Worm (Caenorhabditis elegans) whole organism, L3 larva: ENCODE data around the gene F49F1.9.
A peak's percentile ranks its signal among the peaks of the same experiment; 100 is the strongest.

Experiments used
- ama-1 ChIP-seq: fragments of 150-350 bp; optimal IDR thresholded peaks from 2 replicates; lab custom pipeline; 2018
- ceh-82 ChIP-seq: fragments of 150-350 bp; optimal IDR thresholded peaks from 2 replicates; lab custom pipeline; 2014; ENCODE audit warnings: missing biosample characterization, missing genetic modification characterization
- fos-1 ChIP-seq: fragments of 150-350 bp; optimal IDR thresholded peaks from 2 replicates; lab custom pipeline; 2014; ENCODE audit warnings: missing biosample characterization, missing genetic modification characterization
- nhr-12 ChIP-seq: fragments of 150-350 bp; optimal IDR thresholded peaks from 2 replicates; lab custom pipeline; 2014; ENCODE audit warnings: missing biosample characterization, missing genetic modification characterization
- nhr-28 ChIP-seq: fragments of 150-350 bp; optimal IDR thresholded peaks from 2 replicates; lab custom pipeline; 2014; ENCODE audit warnings: missing biosample characterization, missing genetic modification characterization
- pqm-1 ChIP-seq: fragments of 150-350 bp; optimal IDR thresholded peaks from 2 replicates; lab custom pipeline; 2017; ENCODE audit warnings: missing biosample characterization, missing genetic modification characterization, inconsistent platforms
- sea-2 ChIP-seq: fragments of 150-350 bp; sonication (generic microtip); optimal IDR thresholded peaks from 4 replicates; lab custom pipeline; 2014; ENCODE audit warnings: missing biosample characterization, missing genetic modification reagents, missing genetic modification characterization
- unc-39 ChIP-seq: sonication (generic microtip); optimal IDR thresholded peaks from 4 replicates; lab custom pipeline; 2017; ENCODE audit warnings: missing biosample characterization, missing genetic modification characterization
- zag-1 ChIP-seq: fragments of 150-350 bp; optimal IDR thresholded peaks from 2 replicates; lab custom pipeline; 2014; ENCODE audit warnings: missing biosample characterization, missing genetic modification characterization

- no peak for TF ChIP-seq fos-1 (tag; lab: Kevin White, UChicago)
- TF ChIP-seq sea-2 (GFP tag; lab: Kevin White, UChicago), result no peak
- TF ChIP-seq pqm-1 (tag; lab: Kevin White, UChicago), result peak; percentile 83
- no peak for TF ChIP-seq ceh-82
- TF ChIP-seq nhr-12 (tag; lab: Kevin White, UChicago), result no peak
- no peak for TF ChIP-seq zag-1
- TF ChIP-seq ama-1 (lab: Kevin White, UChicago), result no peak
- no peak for TF ChIP-seq nhr-28 (tag; lab: Kevin White, UChicago)
- no peak for TF ChIP-seq unc-39 (tag; lab: Kevin White, UChicago)
Observed at ce11 chrIV:4147891-4148290, 10.5 kb upstream of the F49F1.9 start.
